Worm (Caenorhabditis elegans) whole organism, L4 larva: ENCODE data around the gene taf-7.2.
A peak's percentile ranks its signal among the peaks of the same experiment; 100 is the strongest.

Experiments used
- T20F7.1 ChIP-seq: fragments of 200-800 bp; sonication (Bioruptor generic); optimal IDR thresholded peaks from 2 replicates; lab custom pipeline; 2018; ENCODE audit warnings: mild to moderate bottlenecking, missing genetic modification characterization, missing compliant biosample characterization
- T26A8.4 ChIP-seq: fragments of 200-800 bp; sonication (Bioruptor generic); IDR thresholded peaks from 2 replicates; pipeline ENCODE4 v1.3.6; 2022; ENCODE audit warnings: missing genetic modification characterization, missing compliant biosample characterization
- Y48G9A.11 ChIP-seq: fragments of 200-800 bp; sonication (Bioruptor generic); IDR thresholded peaks from 2 replicates; pipeline ENCODE4 v1.3.6; 2022; ENCODE audit warnings: missing genetic modification reagents, missing genetic modification characterization, missing compliant biosample characterization
- Y5F2A.4 ChIP-seq: fragments of 200-800 bp; sonication (Bioruptor generic); optimal IDR thresholded peaks from 2 replicates; lab custom pipeline; 2018; ENCODE audit warnings: mild to moderate bottlenecking, missing genetic modification characterization, missing compliant biosample characterization
- ZK337.2 ChIP-seq: fragments of 200-800 bp; sonication (Bioruptor generic); IDR thresholded peaks from 2 replicates; pipeline ENCODE4 v1.3.6; 2022; ENCODE audit warnings: missing genetic modification reagents, missing genetic modification characterization, missing compliant biosample characterization
- aha-1 ChIP-seq: fragments of 150-350 bp; peaks from one replicate; lab custom pipeline; 2014; ENCODE audit warnings: missing biosample characterization, missing genetic modification characterization
- ama-1 ChIP-seq: fragments of 150-350 bp; optimal IDR thresholded peaks from 2 replicates; lab custom pipeline; 2014; ENCODE audit warnings: inconsistent platforms, mixed read lengths
- ceh-62 ChIP-seq: sonication (generic microtip); optimal IDR thresholded peaks from 2 replicates; lab custom pipeline; 2017; ENCODE audit warnings: missing biosample characterization, missing genetic modification characterization
- ctbp-1 ChIP-seq: fragments of 200-800 bp; sonication (Bioruptor generic); IDR thresholded peaks from 2 replicates; pipeline ENCODE4 v1.3.6; 2022; ENCODE audit warnings: missing genetic modification reagents, missing genetic modification characterization, missing compliant biosample characterization
- daf-8 ChIP-seq: fragments of 200-800 bp; sonication (Bioruptor generic); IDR thresholded peaks from 2 replicates; pipeline ENCODE4 v1.3.6; 2022; ENCODE audit warnings: missing genetic modification characterization, missing compliant biosample characterization
- dmd-6 ChIP-seq: fragments of 200-800 bp; sonication (Bioruptor generic); IDR thresholded peaks from 2 replicates; pipeline ENCODE4 v1.3.6; 2022; ENCODE audit warnings: missing genetic modification reagents, missing genetic modification characterization, missing compliant biosample characterization
- dmd-9 ChIP-seq: fragments of 200-800 bp; sonication (Bioruptor generic); IDR thresholded peaks from 2 replicates; pipeline ENCODE4 v1.3.6; 2022; ENCODE audit warnings: missing genetic modification reagents, missing genetic modification characterization, missing compliant biosample characterization
- dpl-1 ChIP-seq: fragments of 150-350 bp; optimal IDR thresholded peaks from 2 replicates; lab custom pipeline; 2014; ENCODE audit warnings: missing biosample characterization, missing genetic modification reagents, missing genetic modification characterization
- dve-1 ChIP-seq: sonication (generic microtip); optimal IDR thresholded peaks from 2 replicates; lab custom pipeline; 2017; ENCODE audit warnings: antibody characterized with exemption, mild to moderate bottlenecking, missing genetic modification characterization, missing compliant biosample characterization; ENCODE audit not compliant: insufficient read depth
- egl-43 ChIP-seq: fragments of 200-800 bp; sonication (Bioruptor generic); IDR thresholded peaks from 2 replicates; pipeline ENCODE4 v1.3.6; 2022; ENCODE audit warnings: missing genetic modification reagents, missing genetic modification characterization, missing compliant biosample characterization
- fos-1 ChIP-seq: fragments of 150-350 bp; optimal IDR thresholded peaks from 2 replicates; lab custom pipeline; 2014; ENCODE audit warnings: missing biosample characterization, missing genetic modification characterization
- hif-1 ChIP-seq, 2 experiments: sonication (generic microtip); optimal IDR thresholded peaks; 2 replicates each; lab custom pipeline; 2016 to 2017; ENCODE audit warnings: missing compliant biosample characterization in 2 of 2, missing genetic modification characterization in 2 of 2, missing genetic modification reagents in 2 of 2, missing genotype in 2 of 2, mild to moderate bottlenecking in 1 of 2
- hlh-11 ChIP-seq: fragments of 200-800 bp; sonication (Bioruptor generic); optimal IDR thresholded peaks from 2 replicates; lab custom pipeline; 2018; ENCODE audit warnings: mild to moderate bottlenecking, missing genetic modification characterization, missing compliant biosample characterization
- hlh-30 ChIP-seq: sonication (generic microtip); optimal IDR thresholded peaks from 2 replicates; lab custom pipeline; 2017; ENCODE audit warnings: antibody characterized with exemption, mild to moderate bottlenecking, missing genetic modification characterization, missing compliant biosample characterization; ENCODE audit not compliant: insufficient read depth
- lin-1 ChIP-seq: fragments of 200-800 bp; sonication (Bioruptor generic); IDR thresholded peaks from 2 replicates; pipeline ENCODE4 v1.3.6; 2022; ENCODE audit warnings: missing genetic modification reagents, missing genetic modification characterization, missing compliant biosample characterization
- lin-38 ChIP-seq: fragments of 200-800 bp; sonication (Bioruptor generic); IDR thresholded peaks from 2 replicates; pipeline ENCODE4 v1.3.6; 2022; ENCODE audit warnings: missing genetic modification reagents, missing genetic modification characterization, missing compliant biosample characterization
- lin-39 ChIP-seq: fragments of 150-350 bp; optimal IDR thresholded peaks from 2 replicates; lab custom pipeline; 2014; ENCODE audit warnings: missing biosample characterization, missing genetic modification reagents, missing genetic modification characterization
- lsy-2 ChIP-seq, 2 experiments: fragments of 150-350 bp in 1 of 2; sonication (generic microtip) in 1 of 2; optimal IDR thresholded peaks; 2 replicates each; lab custom pipeline; 2014 to 2017; ENCODE audit warnings: missing biosample characterization in 2 of 2, missing genetic modification characterization in 2 of 2
- mdt-29 ChIP-seq: fragments of 200-800 bp; sonication (Bioruptor generic); IDR thresholded peaks from 2 replicates; pipeline ENCODE4 v1.3.6; 2022; ENCODE audit warnings: missing genetic modification reagents, missing genetic modification characterization, missing compliant biosample characterization
- mes-2 ChIP-seq: sonication (generic microtip); optimal IDR thresholded peaks from 2 replicates; lab custom pipeline; 2016; ENCODE audit warnings: missing genotype, mild to moderate bottlenecking, missing genetic modification characterization, missing compliant biosample characterization; ENCODE audit not compliant: poor library complexity, severe bottlenecking
- mxl-2 ChIP-seq: fragments of 200-800 bp; sonication (Bioruptor generic); conservative IDR thresholded peaks from 2 replicates; pipeline ENCODE4 v1.3.6; 2022; ENCODE audit warnings: missing genetic modification reagents, missing genetic modification characterization, missing compliant biosample characterization
- nhr-10 ChIP-seq: fragments of 150-350 bp; optimal IDR thresholded peaks from 2 replicates; lab custom pipeline; 2014; ENCODE audit warnings: missing biosample characterization, missing genetic modification characterization
- nhr-111 ChIP-seq: fragments of 200-800 bp; sonication (Bioruptor generic); optimal IDR thresholded peaks from 2 replicates; lab custom pipeline; 2018; ENCODE audit warnings: mild to moderate bottlenecking, missing genetic modification characterization, missing compliant biosample characterization
- nhr-76 ChIP-seq: fragments of 150-350 bp; optimal IDR thresholded peaks from 2 replicates; lab custom pipeline; 2014; ENCODE audit warnings: missing biosample characterization, missing genetic modification characterization
- nhr-77 ChIP-seq: fragments of 150-350 bp; optimal IDR thresholded peaks from 2 replicates; lab custom pipeline; 2014; ENCODE audit warnings: missing biosample characterization, missing genetic modification characterization
- pha-4 ChIP-seq, 2 experiments: fragments of 150-350 bp in 1 of 2; fragments of 200-800 bp in 1 of 2; sonication (Bioruptor generic) in 1 of 2; IDR thresholded peaks in 1 of 2; optimal IDR thresholded peaks in 1 of 2; 2 replicates each; pipeline versions ENCODE4 v1.3.6 to Lab custom; 2014 to 2022; ENCODE audit warnings: missing genetic modification characterization in 2 of 2, missing genetic modification reagents in 2 of 2, missing biosample characterization in 1 of 2, missing compliant biosample characterization in 1 of 2
- pqm-1 ChIP-seq: sonication (generic microtip); optimal IDR thresholded peaks from 2 replicates; lab custom pipeline; 2017; ENCODE audit warnings: missing biosample characterization, missing genetic modification characterization
- rbr-2 ChIP-seq: sonication (generic microtip); optimal IDR thresholded peaks from 2 replicates; lab custom pipeline; 2016; ENCODE audit warnings: missing genotype, missing genetic modification characterization, missing compliant biosample characterization
- set-16 ChIP-seq: fragments of 200-800 bp; sonication (Bioruptor generic); IDR thresholded peaks from 2 replicates; pipeline ENCODE4 v1.3.6; 2022; ENCODE audit warnings: missing genetic modification reagents, missing genetic modification characterization, missing compliant biosample characterization
- snpc-4 ChIP-seq: fragments of 150-350 bp; optimal IDR thresholded peaks from 2 replicates; lab custom pipeline; 2014; ENCODE audit warnings: missing biosample characterization, missing genetic modification characterization
- spr-1 ChIP-seq: sonication (generic microtip); optimal IDR thresholded peaks from 2 replicates; lab custom pipeline; 2016; ENCODE audit warnings: mild to moderate bottlenecking, missing genetic modification characterization, missing compliant biosample characterization
- spr-3 ChIP-seq: fragments of 200-800 bp; sonication (Bioruptor generic); optimal IDR thresholded peaks from 2 replicates; lab custom pipeline; 2018; ENCODE audit warnings: mild to moderate bottlenecking, missing genetic modification characterization, missing compliant biosample characterization
- tra-1 ChIP-seq: fragments of 200-800 bp; sonication (Bioruptor generic); IDR thresholded peaks from 2 replicates; pipeline ENCODE4 v1.3.6; 2022; ENCODE audit warnings: missing genetic modification reagents, missing genetic modification characterization, missing compliant biosample characterization
- unc-130 ChIP-seq: sonication (generic microtip); optimal IDR thresholded peaks from 2 replicates; lab custom pipeline; 2016; ENCODE audit warnings: missing genetic modification reagents, missing genetic modification characterization, missing compliant biosample characterization
- unc-62 ChIP-seq, 3 experiments: fragments of 150-350 bp in 1 of 3; sonication (generic microtip); optimal IDR thresholded peaks in 2 of 3; peaks in 1 of 3; 1 replicate in 1 of 3; 2 replicates in 2 of 3; lab custom pipeline; 2014 to 2017; ENCODE audit warnings: missing biosample characterization in 3 of 3, missing genetic modification characterization in 3 of 3, missing genetic modification reagents in 3 of 3, missing genotype in 1 of 3
- vab-7 ChIP-seq: fragments of 200-800 bp; sonication (Bioruptor generic); IDR thresholded peaks from 2 replicates; pipeline ENCODE4 v1.3.6; 2022; ENCODE audit warnings: missing genetic modification reagents, missing genetic modification characterization, missing compliant biosample characterization
- zip-11 ChIP-seq: fragments of 200-800 bp; sonication (Bioruptor generic); IDR thresholded peaks from 2 replicates; pipeline ENCODE4 v1.3.6; 2022; ENCODE audit warnings: missing genetic modification characterization, missing compliant biosample characterization

Gene taf-7.2

ce11 chrIII:12673382-12673970, at the start of gene taf-7.2, which contains the start of gene elpc-2:
Gene taf-7.2 (minus strand): TSS chrIII:12673423.
Gene elpc-2 (plus strand): TSS chrIII:12673677.
- peak; percentile 77 for TF ChIP-seq aha-1
- no peak for TF ChIP-seq zip-11 (GFP tag; lab: Robert Waterston, UW)
- peak; percentile 47 for TF ChIP-seq dpl-1 (GFP tag; lab: Kevin White, UChicago)
- peak in 1 of 2 experiments; percentile 70 for TF ChIP-seq hif-1 (tag; optimal IDR thresholded peaks at IDR 0.05; lab: Kevin White, UChicago)
- peak; percentile 94 for TF ChIP-seq mes-2 (tag; lab: Kevin White, UChicago)
- TF ChIP-seq unc-62 (GFP tag; optimal IDR thresholded peaks at IDR 0.05 in 1 of 2; lab: Kevin White, UChicago) = peak in 1 of 2 experiments; percentile 26
- no peak for TF ChIP-seq unc-62 (tag; optimal IDR thresholded peaks at IDR 0.05; lab: Kevin White, UChicago)
- no peak for TF ChIP-seq set-16
- peak; percentile 41 for TF ChIP-seq dmd-6 (GFP tag; lab: Robert Waterston, UW)
- TF ChIP-seq nhr-10 (tag; lab: Kevin White, UChicago) = no peak
- TF ChIP-seq ama-1 = no peak
- TF ChIP-seq vab-7 (GFP tag; lab: Robert Waterston, UW) = no peak
- TF ChIP-seq tra-1 (GFP tag; lab: Robert Waterston, UW) = no peak
- no peak for TF ChIP-seq mdt-29 (GFP tag; lab: Robert Waterston, UW)
- no peak for TF ChIP-seq nhr-76 (tag; lab: Kevin White, UChicago)
- TF ChIP-seq lin-38 (GFP tag; lab: Robert Waterston, UW) = peak; percentile 55
- TF ChIP-seq T20F7.1 = no peak
- peak; percentile 62; the same call in 1 of the 2 replicates for TF ChIP-seq dmd-9 (GFP tag; lab: Robert Waterston, UW)
- peak; percentile 14 for TF ChIP-seq unc-130 (GFP tag; lab: Kevin White, UChicago)
- TF ChIP-seq nhr-77 (tag; lab: Kevin White, UChicago) = no peak
- TF ChIP-seq fos-1 (tag; lab: Kevin White, UChicago) = no peak
- TF ChIP-seq ZK337.2 (GFP tag; lab: Robert Waterston, UW) = 0 out of 2 replicates have a peak, but pooled peaks have one; percentile 57
- TF ChIP-seq Y48G9A.11 (GFP tag; lab: Robert Waterston, UW) = peak; percentile 14; the same call in 1 of the 2 replicates
- TF ChIP-seq lsy-2 (tag; optimal IDR thresholded peaks at IDR 0.05; lab: Kevin White, UChicago) = peak in 1 of 2 experiments; percentile 65
- TF ChIP-seq snpc-4 (tag; lab: Kevin White, UChicago) = no peak
- TF ChIP-seq mxl-2 (GFP tag; lab: Robert Waterston, UW) = no peak
- TF ChIP-seq ctbp-1 = no peak
- peak; percentile 45; the same call in 1 of the 2 replicates for TF ChIP-seq pha-4 (GFP tag; IDR thresholded peaks at IDR 0.05; lab: Robert Waterston, UW)
- TF ChIP-seq pha-4 (tag; optimal IDR thresholded peaks at IDR 0.05; lab: Kevin White, UChicago) = no peak

ce11 chrIII:12714266-12714665, 41.0 kb upstream of the taf-7.2 start, which contains the start of gene ssl-1:
Gene ssl-1 (plus strand): TSS chrIII:12714566.
- TF ChIP-seq daf-8 (GFP tag; lab: Robert Waterston, UW) = no peak

DNA sequence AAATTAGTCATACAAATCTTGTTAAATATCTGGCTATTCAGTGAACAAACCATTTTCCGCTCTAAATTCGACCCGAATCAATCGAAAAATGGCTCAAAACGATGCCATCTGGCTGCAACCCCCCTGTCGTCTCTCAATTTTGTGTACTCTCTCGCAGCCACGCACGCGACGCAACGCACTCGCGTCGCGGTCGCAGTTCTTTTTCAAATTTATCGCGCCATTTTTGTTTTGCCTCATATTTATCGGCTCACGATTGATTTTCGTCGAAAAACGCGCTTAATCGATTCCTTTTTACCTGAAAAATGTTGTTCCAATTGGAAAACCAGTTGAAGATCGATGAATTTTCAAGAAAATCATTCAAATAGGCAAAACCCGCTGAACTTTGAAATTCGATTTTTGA, 40.6 kb upstream of the taf-7.2 start:
- TF ChIP-seq rbr-2 (tag; lab: Kevin White, UChicago) = peak; percentile 6
- TF ChIP-seq lin-1 = no peak
- TF ChIP-seq egl-43 = 0 out of 2 replicates have a peak, but pooled peaks have one; percentile 52
- TF ChIP-seq lin-38 (GFP tag; lab: Robert Waterston, UW) = peak; percentile 33; the same call in 1 of the 2 replicates
- no peak for TF ChIP-seq tra-1 (GFP tag; lab: Robert Waterston, UW)
- TF ChIP-seq hlh-30 (tag; lab: Kevin White, UChicago) = peak; percentile 35
- TF ChIP-seq mes-2 (tag; lab: Kevin White, UChicago) = peak; percentile 60
- no peak for TF ChIP-seq ceh-62 (tag; lab: Kevin White, UChicago)
- peak; percentile 32 for TF ChIP-seq dpl-1 (GFP tag; lab: Kevin White, UChicago)
- no peak for TF ChIP-seq pqm-1 (tag; lab: Kevin White, UChicago)
- TF ChIP-seq T26A8.4 (GFP tag; lab: Robert Waterston, UW) = 0 out of 2 replicates have a peak, but pooled peaks have one; percentile 32
- TF ChIP-seq spr-1 (tag; lab: Kevin White, UChicago) = no peak
- no peak for TF ChIP-seq spr-3 (GFP tag; lab: Kevin White, UChicago)
- TF ChIP-seq unc-130 (GFP tag; lab: Kevin White, UChicago) = peak; percentile 6
- no peak for TF ChIP-seq Y5F2A.4 (GFP tag; lab: Kevin White, UChicago)
- no peak for TF ChIP-seq nhr-111
- TF ChIP-seq lsy-2 (tag; optimal IDR thresholded peaks at IDR 0.05; lab: Kevin White, UChicago) = peak in 1 of 2 experiments; percentile 3
- TF ChIP-seq dve-1 (tag; lab: Kevin White, UChicago) = peak; percentile 6
- TF ChIP-seq lin-39 (tag; lab: Kevin White, UChicago) = no peak
- TF ChIP-seq hlh-11 (tag; lab: Kevin White, UChicago) = peak; percentile 1
